Worm (Caenorhabditis elegans): Measurements from ENCODE around the gene R13A5.7.

DNA sequence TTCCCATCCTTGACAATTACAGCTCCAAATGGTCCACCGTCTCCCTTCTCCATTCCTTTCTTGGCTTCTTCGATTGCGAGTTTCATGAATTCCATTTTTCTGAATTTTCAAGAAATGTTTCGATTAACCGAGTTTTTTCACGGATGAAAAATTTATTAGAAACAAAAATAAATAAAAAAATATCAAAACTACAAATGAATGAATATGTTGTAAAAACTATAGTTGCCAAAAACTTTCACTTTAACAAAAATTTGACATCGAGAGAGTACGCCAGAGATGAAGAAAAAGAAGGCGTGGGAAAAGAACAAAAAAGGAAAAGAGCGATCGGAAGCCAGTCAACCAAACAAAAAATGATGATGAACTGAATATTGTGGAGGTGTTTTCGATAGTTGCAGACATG lies 13.0 kb upstream of the R13A5.7 start, which contains the start of gene R13A5.10:
- TF ChIP-seq flt-1 (GFP tag; IDR thresholded peaks at IDR 0.05) (no peak), ama-1 (optimal IDR thresholded peaks at IDR 0.05) (no peak), hmbx-1 (tag; optimal IDR thresholded peaks at IDR 0.05) (no peak), ceh-36 (tag; optimal IDR thresholded peaks at IDR 0.05) (no peak)
